Worm (Caenorhabditis elegans) whole organism, L1 larva: ENCODE measurements around the gene ZK822.9.
A peak's percentile ranks its signal among the peaks of the same experiment; 100 is the strongest.

Experiments
- C04F5.9 ChIP-seq: sonication (generic microtip); optimal IDR thresholded peaks from 2 replicates; lab custom pipeline; 2016; ENCODE audit warnings: missing genetic modification characterization, missing compliant biosample characterization
- F16B12.6 ChIP-seq: fragments of 150-350 bp; optimal IDR thresholded peaks from 2 replicates; lab custom pipeline; 2014; ENCODE audit warnings: missing biosample characterization, missing genetic modification characterization
- Y116A8C.19 ChIP-seq: sonication (generic microtip); optimal IDR thresholded peaks from 2 replicates; lab custom pipeline; 2016; ENCODE audit warnings: missing compliant biosample characterization, missing genetic modification characterization, borderline replicate concordance
- alr-1 ChIP-seq: fragments of 200-800 bp; sonication (Bioruptor generic); optimal IDR thresholded peaks from 2 replicates; lab custom pipeline; 2018; ENCODE audit warnings: borderline replicate concordance, mild to moderate bottlenecking, missing genetic modification characterization, missing compliant biosample characterization
- aly-2 ChIP-seq: fragments of 150-350 bp; optimal IDR thresholded peaks from 2 replicates; lab custom pipeline; 2014; ENCODE audit warnings: missing biosample characterization, missing genetic modification characterization
- ama-1 ChIP-seq: fragments of 150-350 bp; optimal IDR thresholded peaks from 2 replicates; lab custom pipeline; 2014
- ceh-8 ChIP-seq: fragments of 200-800 bp; sonication (Bioruptor generic); optimal IDR thresholded peaks from 2 replicates; lab custom pipeline; 2018; ENCODE audit warnings: mild to moderate bottlenecking, missing genetic modification characterization, moderate library complexity, missing compliant biosample characterization
- ceh-82 ChIP-seq, 3 experiments: fragments of 150-350 bp in 1 of 3; sonication (generic microtip) in 2 of 3; optimal IDR thresholded peaks; 2 replicates each; lab custom pipeline; 2014 to 2017; ENCODE audit warnings: missing biosample characterization in 3 of 3, missing genetic modification characterization in 3 of 3
- ceh-88 ChIP-seq: fragments of 200-800 bp; sonication (Bioruptor generic); IDR thresholded peaks from 2 replicates; pipeline ENCODE4 v1.3.6; 2022; ENCODE audit warnings: missing genetic modification characterization, missing compliant biosample characterization
- ceh-90 ChIP-seq: sonication (generic microtip); optimal IDR thresholded peaks from 2 replicates; lab custom pipeline; 2016; ENCODE audit warnings: missing genetic modification characterization, missing compliant biosample characterization
- ces-1 ChIP-seq: fragments of 150-350 bp; optimal IDR thresholded peaks from 2 replicates; lab custom pipeline; 2014; ENCODE audit warnings: missing biosample characterization, missing genetic modification reagents, missing genetic modification characterization
- dpl-1 ChIP-seq, 3 experiments: fragments of 150-350 bp in 2 of 3; sonication (generic microtip) in 1 of 3; optimal IDR thresholded peaks; 2 replicates each; lab custom pipeline; 2014 to 2017; ENCODE audit warnings: missing biosample characterization in 3 of 3, missing genetic modification characterization in 3 of 3, missing genetic modification reagents in 3 of 3
- dsc-1 ChIP-seq: sonication (generic microtip); optimal IDR thresholded peaks from 2 replicates; lab custom pipeline; 2016; ENCODE audit warnings: mild to moderate bottlenecking, missing genetic modification characterization, missing compliant biosample characterization
- efl-3 ChIP-seq: fragments of 200-800 bp; sonication (Bioruptor generic); optimal IDR thresholded peaks from 2 replicates; lab custom pipeline; 2018; ENCODE audit warnings: mild to moderate bottlenecking, missing genetic modification characterization, missing compliant biosample characterization
- egl-27 ChIP-seq, 2 experiments: fragments of 150-350 bp in 1 of 2; sonication (generic microtip); optimal IDR thresholded peaks; 3 replicates each; lab custom pipeline; 2017 to 2018; ENCODE audit warnings: missing biosample characterization in 2 of 2, missing genetic modification characterization in 2 of 2, missing genetic modification reagents in 2 of 2
- elt-3 ChIP-seq, 6 experiments: fragments of 150-350 bp in 1 of 6; sonication (generic microtip); optimal IDR thresholded peaks; 2 replicates each; lab custom pipeline; 2017 to 2018; ENCODE audit warnings: missing biosample characterization in 6 of 6, missing genetic modification characterization in 6 of 6, inconsistent platforms in 1 of 6
- ets-5 ChIP-seq: fragments of 200-800 bp; sonication (Bioruptor generic); IDR thresholded peaks from 2 replicates; pipeline ENCODE4 v1.3.6; 2022; ENCODE audit warnings: missing genetic modification characterization, missing compliant biosample characterization
- fkh-10 ChIP-seq: sonication (generic microtip); optimal IDR thresholded peaks from 2 replicates; lab custom pipeline; 2017; ENCODE audit warnings: missing biosample characterization, missing genetic modification reagents, missing genetic modification characterization
- fkh-8 ChIP-seq: sonication (generic microtip); optimal IDR thresholded peaks from 2 replicates; lab custom pipeline; 2016; ENCODE audit warnings: mild to moderate bottlenecking, missing genetic modification characterization, missing compliant biosample characterization
- grh-1 ChIP-seq: fragments of 200-800 bp; sonication (Bioruptor generic); IDR thresholded peaks from 2 replicates; pipeline ENCODE4 v1.3.6; 2022; ENCODE audit warnings: missing genetic modification reagents, missing genetic modification characterization, missing compliant biosample characterization
- hlh-17 ChIP-seq: fragments of 200-800 bp; sonication (Bioruptor generic); optimal IDR thresholded peaks from 2 replicates; lab custom pipeline; 2018; ENCODE audit warnings: missing genetic modification characterization, mild to moderate bottlenecking, missing compliant biosample characterization, moderate library complexity, borderline replicate concordance
- hpl-2 ChIP-seq: fragments of 150-350 bp; optimal IDR thresholded peaks from 2 replicates; lab custom pipeline; 2014; ENCODE audit warnings: missing biosample characterization, missing genetic modification reagents, missing genetic modification characterization
- irx-1 ChIP-seq: sonication (generic microtip); optimal IDR thresholded peaks from 2 replicates; lab custom pipeline; 2016; ENCODE audit warnings: missing genetic modification characterization, missing compliant biosample characterization
- isw-1 ChIP-seq: fragments of 200-800 bp; sonication (Bioruptor generic); IDR thresholded peaks from 2 replicates; pipeline ENCODE4 v1.3.6; 2022; ENCODE audit warnings: missing genetic modification characterization, missing compliant biosample characterization
- lin-14 ChIP-seq: fragments of 200-800 bp; sonication (Bioruptor generic); optimal IDR thresholded peaks from 2 replicates; lab custom pipeline; 2018; ENCODE audit warnings: mild to moderate bottlenecking, missing genetic modification characterization, moderate library complexity, missing compliant biosample characterization
- lin-35 ChIP-seq, 2 experiments: fragments of 150-350 bp; optimal IDR thresholded peaks; 2 replicates each; lab custom pipeline; 2014; ENCODE audit warnings: missing biosample characterization in 2 of 2, missing genetic modification characterization in 2 of 2, missing genetic modification reagents in 2 of 2
- lir-3 ChIP-seq: sonication (generic microtip); optimal IDR thresholded peaks from 2 replicates; lab custom pipeline; 2016; ENCODE audit warnings: mild to moderate bottlenecking, missing genetic modification characterization, moderate library complexity, missing compliant biosample characterization; ENCODE audit not compliant: poor library complexity
- lsy-2 ChIP-seq, 2 experiments: fragments of 150-350 bp; optimal IDR thresholded peaks; 2 replicates each; lab custom pipeline; 2014; ENCODE audit warnings: missing biosample characterization in 2 of 2, missing genetic modification characterization in 2 of 2
- mef-2 ChIP-seq: fragments of 150-350 bp; optimal IDR thresholded peaks from 2 replicates; lab custom pipeline; 2014; ENCODE audit warnings: missing biosample characterization, missing genetic modification characterization
- nhr-11 ChIP-seq: fragments of 150-350 bp; optimal IDR thresholded peaks from 2 replicates; lab custom pipeline; 2014; ENCODE audit warnings: missing biosample characterization, missing genetic modification characterization
- nhr-19 ChIP-seq: fragments of 200-800 bp; sonication (Bioruptor generic); conservative IDR thresholded peaks from 2 replicates; pipeline ENCODE4 v1.3.6; 2022; ENCODE audit warnings: missing genetic modification characterization, missing compliant biosample characterization
- nhr-20 ChIP-seq: sonication (generic microtip); optimal IDR thresholded peaks from 2 replicates; lab custom pipeline; 2016; ENCODE audit warnings: mild to moderate bottlenecking, missing genetic modification characterization, missing compliant biosample characterization
- nhr-237 ChIP-seq: fragments of 150-350 bp; optimal IDR thresholded peaks from 2 replicates; lab custom pipeline; 2014; ENCODE audit warnings: missing biosample characterization, missing genetic modification characterization
- nhr-28 ChIP-seq: fragments of 150-350 bp; optimal IDR thresholded peaks from 2 replicates; lab custom pipeline; 2014; ENCODE audit warnings: missing biosample characterization, missing genetic modification characterization
- nhr-47 ChIP-seq: sonication (generic microtip); optimal IDR thresholded peaks from 2 replicates; lab custom pipeline; 2016; ENCODE audit warnings: mild to moderate bottlenecking, missing genetic modification characterization, moderate library complexity, missing compliant biosample characterization
- nhr-71 ChIP-seq: sonication (generic microtip); optimal IDR thresholded peaks from 2 replicates; lab custom pipeline; 2016; ENCODE audit warnings: mild to moderate bottlenecking, missing genetic modification characterization, moderate library complexity, missing compliant biosample characterization
- nhr-76 ChIP-seq: sonication (generic microtip); optimal IDR thresholded peaks from 2 replicates; lab custom pipeline; 2017; ENCODE audit warnings: missing biosample characterization, missing genetic modification characterization
- nhr-77 ChIP-seq: fragments of 150-350 bp; optimal IDR thresholded peaks from 2 replicates; lab custom pipeline; 2014; ENCODE audit warnings: missing biosample characterization, missing genetic modification characterization
- nhr-90 ChIP-seq: sonication (generic microtip); optimal IDR thresholded peaks from 2 replicates; lab custom pipeline; 2016; ENCODE audit warnings: mild to moderate bottlenecking, missing genetic modification characterization, missing compliant biosample characterization; ENCODE audit not compliant: poor library complexity
- pag-3 ChIP-seq: sonication (generic microtip); optimal IDR thresholded peaks from 2 replicates; lab custom pipeline; 2017; ENCODE audit warnings: missing genetic modification characterization, mild to moderate bottlenecking, missing compliant biosample characterization, antibody characterized with exemption, borderline replicate concordance; ENCODE audit not compliant: insufficient read depth
- rnt-1 ChIP-seq: sonication (generic microtip); optimal IDR thresholded peaks from 2 replicates; lab custom pipeline; 2016; ENCODE audit warnings: mild to moderate bottlenecking, missing genetic modification characterization, moderate library complexity, missing compliant biosample characterization
- snpc-4 ChIP-seq: fragments of 150-350 bp; optimal IDR thresholded peaks from 2 replicates; lab custom pipeline; 2014; ENCODE audit warnings: missing biosample characterization, missing genetic modification characterization
- snu-23 ChIP-seq: sonication (generic microtip); optimal IDR thresholded peaks from 2 replicates; lab custom pipeline; 2016; ENCODE audit warnings: missing genetic modification characterization, missing compliant biosample characterization
- sptf-1 ChIP-seq: fragments of 150-350 bp; optimal IDR thresholded peaks from 2 replicates; lab custom pipeline; 2014; ENCODE audit warnings: missing biosample characterization, missing genetic modification characterization
- sup-37 ChIP-seq: fragments of 200-800 bp; sonication (Bioruptor generic); optimal IDR thresholded peaks from 2 replicates; lab custom pipeline; 2018; ENCODE audit warnings: mild to moderate bottlenecking, missing genetic modification characterization, missing compliant biosample characterization
- swsn-7 ChIP-seq: sonication (generic microtip); optimal IDR thresholded peaks from 2 replicates; lab custom pipeline; 2016; ENCODE audit warnings: missing genetic modification characterization, missing compliant biosample characterization
- unc-130 ChIP-seq: fragments of 150-350 bp; optimal IDR thresholded peaks from 2 replicates; lab custom pipeline; 2017; ENCODE audit warnings: missing biosample characterization, missing genetic modification characterization, inconsistent platforms
- unc-30 ChIP-seq: sonication (generic microtip); optimal IDR thresholded peaks from 2 replicates; lab custom pipeline; 2017; ENCODE audit warnings: missing biosample characterization, missing genetic modification characterization
- unc-62 ChIP-seq: fragments of 150-350 bp; optimal IDR thresholded peaks from 2 replicates; lab custom pipeline; 2014; ENCODE audit warnings: missing biosample characterization, missing genetic modification reagents, missing genetic modification characterization
- xbp-1 ChIP-seq: sonication (generic microtip); optimal IDR thresholded peaks from 2 replicates; lab custom pipeline; 2016; ENCODE audit warnings: missing genetic modification characterization, missing compliant biosample characterization
- ztf-11 ChIP-seq, 2 experiments: sonication (generic microtip); optimal IDR thresholded peaks; 2 replicates each; lab custom pipeline; 2016 to 2017; ENCODE audit warnings: missing genetic modification characterization in 2 of 2, missing biosample characterization in 1 of 2, missing compliant biosample characterization in 1 of 2
- ztf-4 ChIP-seq: fragments of 150-350 bp; optimal IDR thresholded peaks from 2 replicates; lab custom pipeline; 2014; ENCODE audit warnings: missing biosample characterization, missing genetic modification characterization

ZK822.9 gene

DNA sequence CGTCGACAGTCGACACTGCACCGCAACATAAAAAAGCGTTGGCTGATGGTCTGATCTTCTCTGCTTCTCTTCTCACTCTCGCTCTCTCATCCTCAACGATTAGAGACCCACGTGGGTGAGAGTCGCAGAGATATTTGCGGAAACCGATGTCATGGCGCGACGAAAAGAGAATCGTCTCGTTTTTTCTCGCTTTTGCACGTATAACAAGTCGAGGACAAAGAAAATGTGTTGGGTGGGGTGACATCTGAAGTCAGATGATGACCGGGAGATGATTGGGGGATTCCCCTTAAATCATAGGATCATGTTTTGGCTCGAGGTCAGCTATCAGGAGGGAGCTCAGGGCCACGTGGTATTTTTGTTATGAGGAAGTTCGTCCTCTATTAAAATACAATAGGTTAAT, 40.6 kb downstream of the ZK822.9 start (continued):
- TF ChIP-seq ceh-90 (tag; lab: Kevin White, UChicago) (no peak), nhr-237 (peak; percentile 68), rnt-1 (tag; lab: Kevin White, UChicago) (peak; percentile 93), ceh-82 (tag; optimal IDR thresholded peaks at IDR 0.05; lab: Kevin White, UChicago) (peak; percentile 39 to 62 (median 43)), pag-3 (no peak), irx-1 (tag; lab: Kevin White, UChicago) (peak; percentile 84), dsc-1 (tag; lab: Kevin White, UChicago) (peak; percentile 55), xbp-1 (tag; lab: Kevin White, UChicago) (peak; percentile 85), dpl-1 (GFP tag; optimal IDR thresholded peaks at IDR 0.05; lab: Kevin White, UChicago) (peak; percentile 49 to 66 (median 56)), ceh-88 (GFP tag; lab: Robert Waterston, UW) (peak; percentile 69), isw-1 (GFP tag; lab: Robert Waterston, UW) (no peak), nhr-19 (peak; percentile 94), ama-1 (lab: Kevin White, UChicago) (no peak), ces-1 (GFP tag; lab: Kevin White, UChicago) (no peak), nhr-76 (tag; lab: Kevin White, UChicago) (no peak), unc-62 (GFP tag; lab: Kevin White, UChicago) (no peak), nhr-11 (tag; lab: Kevin White, UChicago) (peak; percentile 69), elt-3 (tag; optimal IDR thresholded peaks at IDR 0.05; lab: Kevin White, UChicago) (peak; percentile 78 to 97 (median 92)), sup-37 (GFP tag; lab: Kevin White, UChicago) (peak; percentile 64), fkh-10 (no peak), F16B12.6 (tag; lab: Kevin White, UChicago) (no peak), lsy-2 (tag; optimal IDR thresholded peaks at IDR 0.05; lab: Kevin White, UChicago) (peak; percentile 75 to 79), ztf-4 (tag; lab: Kevin White, UChicago) (peak; percentile 90), nhr-71 (tag; lab: Kevin White, UChicago) (peak; percentile 99), hpl-2 (GFP tag; lab: Kevin White, UChicago) (peak; percentile 46), nhr-77 (peak; percentile 81), snpc-4 (peak; percentile 33), nhr-90 (peak; percentile 94), grh-1 (GFP tag; lab: Robert Waterston, UW) (peak; percentile 87), sptf-1 (tag; lab: Kevin White, UChicago) (no peak), nhr-20 (tag; lab: Kevin White, UChicago) (peak; percentile 99), Y116A8C.19 (tag; lab: Kevin White, UChicago) (no peak), swsn-7 (tag; lab: Kevin White, UChicago) (peak; percentile 83), lin-14 (GFP tag; lab: Kevin White, UChicago) (peak; percentile 99), mef-2 (peak; percentile 81), unc-130 (tag; lab: Kevin White, UChicago) (peak; percentile 69), nhr-28 (no peak), alr-1 (tag; lab: Kevin White, UChicago) (no peak), egl-27 (tag; optimal IDR thresholded peaks at IDR 0.05; lab: Kevin White, UChicago) (peak; percentile 43 to 78), ets-5 (GFP tag; lab: Robert Waterston, UW) (no peak), unc-30 (tag; lab: Kevin White, UChicago) (no peak), fkh-8 (tag; lab: Kevin White, UChicago) (no peak), C04F5.9 (tag; lab: Kevin White, UChicago) (peak; percentile 79), lir-3 (tag; lab: Kevin White, UChicago) (peak; percentile 81), aly-2 (tag; lab: Kevin White, UChicago) (no peak), snu-23 (GFP tag; lab: Kevin White, UChicago) (peak; percentile 96), nhr-47 (tag; lab: Kevin White, UChicago) (peak; percentile 88), ztf-11 (tag; optimal IDR thresholded peaks at IDR 0.05; lab: Kevin White, UChicago) (peak in 1 of 2 experiments; percentile 32), hlh-17 (GFP tag; lab: Kevin White, UChicago) (no peak), ceh-8 (no peak), efl-3 (GFP tag; lab: Kevin White, UChicago) (no peak), lin-35 (GFP tag; optimal IDR thresholded peaks at IDR 0.05; lab: Kevin White, UChicago) (peak; percentile 65 to 89)
